Fruit fly (Drosophila melanogaster): ENCODE measurements around the gene CG6664.

CG6664 gene

dm6 chr3L:17006250-17006693, 9.7 kb downstream of the CG6664 start (continued):
- TF ChIP-seq so (GFP tag; IDR thresholded peaks at IDR 0.05) (0 out of 3 replicates have a peak, but pooled peaks have one; percentile 41), sens-2 (GFP tag; IDR thresholded peaks at IDR 0.05) (no peak), pan (optimal IDR thresholded peaks at IDR 0.05) (no peak), pan (GFP tag; optimal IDR thresholded peaks at IDR 0.05 in 1 of 2, IDR thresholded peaks at IDR 0.05 in 1 of 2) (peak in 1 of 2 experiments; percentile 55), CG8290 (GFP tag; optimal IDR thresholded peaks at IDR 0.05) (no peak), CG8290 (tag; optimal IDR thresholded peaks at IDR 0.05) (peak in 1 of 2 experiments; percentile 21), ttk (GFP tag; IDR thresholded peaks at IDR 0.05) (peak; percentile 24; the same call in 1 of the 2 replicates), CG3065 (GFP tag; optimal IDR thresholded peaks at IDR 0.05) (no peak), Fer2 (tag; optimal IDR thresholded peaks at IDR 0.05) (no peak), mirr (GFP tag; optimal IDR thresholded peaks at IDR 0.05) (peak; percentile 66), CG10147 (GFP tag; optimal IDR thresholded peaks at IDR 0.05) (no peak), pb (GFP tag; optimal IDR thresholded peaks at IDR 0.05) (no peak), caup (GFP tag; optimal IDR thresholded peaks at IDR 0.05; ENCODE audit: severe bottlenecking) (peak; percentile 24), Dp (GFP tag; optimal IDR thresholded peaks at IDR 0.05) (no peak), exex (tag; optimal IDR thresholded peaks at IDR 0.05) (peak; percentile 39), Pdp1 (GFP tag; optimal IDR thresholded peaks at IDR 0.05) (peak in 1 of 2 experiments; percentile 8), CG13296 (GFP tag; optimal IDR thresholded peaks at IDR 0.05) (peak; percentile 34), HmgD (GFP tag; optimal IDR thresholded peaks at IDR 0.05) (no peak), pros (GFP tag; optimal IDR thresholded peaks at IDR 0.05) (no peak), seq (GFP tag; IDR thresholded peaks at IDR 0.05) (0 out of 2 replicates have a peak, but pooled peaks have one; percentile 14), jigr1 (GFP tag; IDR thresholded peaks at IDR 0.05) (no peak), eve (GFP tag; optimal IDR thresholded peaks at IDR 0.05) (no peak), mam (GFP tag; optimal IDR thresholded peaks at IDR 0.05) (no peak), sim (GFP tag; IDR thresholded peaks at IDR 0.05) (no peak), Bdp1 (GFP tag; optimal IDR thresholded peaks at IDR 0.05) (peak; percentile 4), CG7928 (GFP tag; optimal IDR thresholded peaks at IDR 0.05) (peak; percentile 14), CG15479 (GFP tag; optimal IDR thresholded peaks at IDR 0.05) (no peak), ssp (GFP tag; IDR thresholded peaks at IDR 0.05) (0 out of 2 replicates have a peak, but pooled peaks have one; percentile 11), jing (GFP tag; optimal IDR thresholded peaks at IDR 0.05) (no peak), run (tag; optimal IDR thresholded peaks at IDR 0.05) (no peak), CG30020 (tag; optimal IDR thresholded peaks at IDR 0.05) (no peak), Antp (GFP tag; optimal IDR thresholded peaks at IDR 0.05) (peak; percentile 10), CG13123 (GFP tag; optimal IDR thresholded peaks at IDR 0.05) (no peak), CG9932 (GFP tag; IDR thresholded peaks at IDR 0.05) (peak; percentile 50), stc (GFP tag; IDR thresholded peaks at IDR 0.05) (0 out of 2 replicates have a peak, but pooled peaks have one; percentile 15), CG31365 (tag; optimal IDR thresholded peaks at IDR 0.05) (no peak), CG2129 (GFP tag; IDR thresholded peaks at IDR 0.05; ENCODE audit: partially characterized antibody) (no peak), zfh1 (GFP tag; IDR thresholded peaks at IDR 0.05) (0 out of 3 replicates have a peak, but pooled peaks have one; percentile 21), HmgZ (tag; optimal IDR thresholded peaks at IDR 0.05) (peak; percentile 15), CG3847 (GFP tag; IDR thresholded peaks at IDR 0.05) (0 out of 2 replicates have a peak, but pooled peaks have one; percentile 32), Aef1 (GFP tag; IDR thresholded peaks at IDR 0.05) (peak; percentile 41; the same call in 1 of the 3 replicates), HHEX (GFP tag; optimal IDR thresholded peaks at IDR 0.05) (peak; percentile 23), kni (GFP tag; optimal IDR thresholded peaks at IDR 0.05) (peak; percentile 51), gsb-n (tag; optimal IDR thresholded peaks at IDR 0.05) (no peak), CG34422 (GFP tag; IDR thresholded peaks at IDR 0.05) (no peak), Awh (GFP tag; IDR thresholded peaks at IDR 0.05) (no peak), CG17186 (GFP tag; optimal IDR thresholded peaks at IDR 0.05) (no peak), B-H1 (GFP tag; IDR thresholded peaks at IDR 0.05) (peak; percentile 11; the same call in 1 of the 3 replicates), sens (GFP tag) (peak; percentile 75), CTCF (GFP tag; optimal IDR thresholded peaks at IDR 0.05) (no peak), z (GFP tag; IDR thresholded peaks at IDR 0.05) (0 out of 3 replicates have a peak, but pooled peaks have one; percentile 50), CG7987 (GFP tag; optimal IDR thresholded peaks at IDR 0.05) (peak; percentile 40)
